Worm (Caenorhabditis elegans) whole organism, L4/young adult: ENCODE measurements around the gene rpl-23.

ENCODE experiments used
- W03F9.2 ChIP-seq: fragments of 150-350 bp; optimal IDR thresholded peaks from 2 replicates; lab custom pipeline; 2014; ENCODE audit warnings: missing biosample characterization, missing genetic modification characterization
- dao-5 ChIP-seq: sonication (generic microtip); optimal IDR thresholded peaks from 2 replicates; lab custom pipeline; 2016; ENCODE audit warnings: missing genotype, missing genetic modification characterization, moderate library complexity, missing compliant biosample characterization
- him-1 ChIP-seq: sonication (generic microtip); optimal IDR thresholded peaks from 2 replicates; lab custom pipeline; 2016; ENCODE audit warnings: missing genotype, missing genetic modification reagents, missing genetic modification characterization, missing compliant biosample characterization

- TF ChIP-seq W03F9.2 (tag; lab: Kevin White, UChicago) (no peak), dao-5 (tag; lab: Kevin White, UChicago) (no peak), him-1 (no peak)
Observed at ce11 chrIII:5717173-5717748, 11.3 kb upstream of the rpl-23 start.
